Fruit fly (Drosophila melanogaster) whole organism, embryonic: ENCODE measurements around the gene Notum.

Source experiments
- ATbp ChIP-seq: fragments of 200-800 bp; sonication (Bioruptor generic); optimal IDR thresholded peaks from 2 replicates; lab custom pipeline; 2017; ENCODE audit warnings: missing biosample characterization, mild to moderate bottlenecking, missing genetic modification characterization, missing genetic modification reagents
- Atf6 ChIP-seq: fragments of 200-800 bp; sonication (Bioruptor generic); IDR thresholded peaks from 2 replicates; pipeline ENCODE4 v1.3.6; 2022; ENCODE audit warnings: missing biosample characterization, missing genetic modification characterization
- B-H2 ChIP-seq: fragments of 200-800 bp; sonication (Bioruptor generic); optimal IDR thresholded peaks from 2 replicates; lab custom pipeline; 2018; ENCODE audit warnings: missing biosample characterization, mild to moderate bottlenecking, missing genetic modification characterization
- CG11696 ChIP-seq: fragments of 200-800 bp; sonication (Bioruptor generic); IDR thresholded peaks from 2 replicates; pipeline ENCODE4 v1.3.6; 2022; ENCODE audit warnings: missing biosample characterization, missing genetic modification characterization
- CG12155 ChIP-seq: fragments of 200-800 bp; sonication (Bioruptor generic); optimal IDR thresholded peaks from 3 replicates; lab custom pipeline; 2016; ENCODE audit warnings: missing biosample characterization, missing genetic modification characterization
- CG12236 ChIP-seq: fragments of 200-800 bp; sonication (Bioruptor generic); optimal IDR thresholded peaks from 2 replicates; lab custom pipeline; 2016; ENCODE audit warnings: missing biosample characterization, missing genetic modification characterization
- CG13296 ChIP-seq: fragments of 200-800 bp; sonication (Bioruptor generic); optimal IDR thresholded peaks from 3 replicates; lab custom pipeline; 2018; ENCODE audit warnings: missing biosample characterization, mild to moderate bottlenecking, missing genetic modification characterization
- CG14965 ChIP-seq: fragments of 200-800 bp; sonication (Bioruptor generic); optimal IDR thresholded peaks from 2 replicates; lab custom pipeline; 2016; ENCODE audit warnings: missing biosample characterization, missing genetic modification characterization, borderline replicate concordance
- CG1529 ChIP-seq: fragments of 200-800 bp; sonication (Bioruptor generic); optimal IDR thresholded peaks from 3 replicates; lab custom pipeline; 2018; ENCODE audit warnings: missing biosample characterization, missing genetic modification characterization
- CG1602 ChIP-seq: fragments of 200-800 bp; sonication (Bioruptor generic); optimal IDR thresholded peaks from 3 replicates; lab custom pipeline; 2016; ENCODE audit warnings: missing biosample characterization, missing genetic modification characterization
- CG16779 ChIP-seq: fragments of 200-800 bp; sonication (Bioruptor generic); IDR thresholded peaks from 2 replicates; pipeline ENCODE4 v1.3.6; 2022; ENCODE audit warnings: missing biosample characterization, missing genetic modification characterization
- CG16863 ChIP-seq: fragments of 200-800 bp; sonication (Bioruptor generic); optimal IDR thresholded peaks from 3 replicates; lab custom pipeline; 2016; ENCODE audit warnings: missing biosample characterization, missing genetic modification characterization
- CG17328 ChIP-seq: fragments of 200-800 bp; sonication (Bioruptor generic); IDR thresholded peaks from 2 replicates; pipeline ENCODE4 v1.3.6; 2022; ENCODE audit warnings: missing biosample characterization, missing genetic modification characterization
- CG17829 ChIP-seq: fragments of 200-800 bp; optimal IDR thresholded peaks from 2 replicates; lab custom pipeline; 2019; ENCODE audit warnings: missing biosample characterization, mild to moderate bottlenecking, missing genetic modification characterization, moderate library complexity
- CG2889 ChIP-seq: fragments of 200-800 bp; sonication (Bioruptor generic); IDR thresholded peaks from 3 replicates; pipeline ENCODE4 v1.3.6; 2022; ENCODE audit warnings: missing biosample characterization, missing genetic modification characterization
- CG31388 ChIP-seq: fragments of 200-800 bp; sonication (Bioruptor generic); optimal IDR thresholded peaks from 2 replicates; lab custom pipeline; 2016; ENCODE audit warnings: missing biosample characterization, missing genetic modification characterization
- CG34376 ChIP-seq: fragments of 200-800 bp; sonication (Bioruptor generic); optimal IDR thresholded peaks from 2 replicates; lab custom pipeline; 2018; ENCODE audit warnings: missing biosample characterization, mild to moderate bottlenecking, missing genetic modification characterization
- CG3847 ChIP-seq: fragments of 200-800 bp; sonication (Bioruptor generic); IDR thresholded peaks from 2 replicates; pipeline ENCODE4 v1.3.6; 2022; ENCODE audit warnings: missing biosample characterization, missing genetic modification characterization
- CG6683 ChIP-seq: fragments of 200-800 bp; sonication (Bioruptor generic); optimal IDR thresholded peaks from 2 replicates; lab custom pipeline; 2017; ENCODE audit warnings: missing biosample characterization, mild to moderate bottlenecking, missing genetic modification characterization, missing genetic modification reagents
- CG8290 ChIP-seq, 3 experiments: fragments of 200-800 bp; sonication (Bioruptor generic); optimal IDR thresholded peaks; 2 replicates each; lab custom pipeline; 2016 to 2019; ENCODE audit warnings: missing biosample characterization in 3 of 3, missing genetic modification characterization in 3 of 3, mild to moderate bottlenecking in 2 of 3, moderate library complexity in 1 of 3
- CG8478 ChIP-seq: fragments of >200 bp; optimal IDR thresholded peaks from 2 replicates; lab custom pipeline; 2018
- Drgx ChIP-seq: fragments of 200-800 bp; sonication (Bioruptor generic); IDR thresholded peaks from 2 replicates; pipeline ENCODE4 v1.3.6; 2022; ENCODE audit warnings: missing biosample characterization, missing genetic modification characterization
- GATAe ChIP-seq: fragments of 200-800 bp; sonication (Bioruptor generic); conservative IDR thresholded peaks from 2 replicates; pipeline ENCODE4 v1.3.6; 2022; ENCODE audit warnings: missing biosample characterization, missing genetic modification characterization
- Kr ChIP-seq: fragments of 200-800 bp; sonication (Bioruptor generic); optimal IDR thresholded peaks from 2 replicates; lab custom pipeline; 2017; ENCODE audit warnings: missing biosample characterization, mild to moderate bottlenecking, missing genetic modification characterization
- Max ChIP-seq: fragments of 200-800 bp; sonication (Bioruptor generic); optimal IDR thresholded peaks from 2 replicates; lab custom pipeline; 2016; ENCODE audit warnings: missing biosample characterization, mild to moderate bottlenecking, missing genetic modification characterization
- NFAT ChIP-seq: fragments of 200-800 bp; sonication (Bioruptor generic); IDR thresholded peaks from 2 replicates; pipeline ENCODE4 v1.3.6; 2022; ENCODE audit warnings: missing biosample characterization, missing genetic modification characterization
- Oli ChIP-seq: fragments of 200-800 bp; sonication (Bioruptor generic); optimal IDR thresholded peaks from 2 replicates; lab custom pipeline; 2018; ENCODE audit warnings: missing biosample characterization, mild to moderate bottlenecking, missing genetic modification characterization, moderate library complexity
- Poxn ChIP-seq: fragments of 200-800 bp; sonication (Bioruptor generic); IDR thresholded peaks from 2 replicates; pipeline ENCODE4 v1.3.6; 2022; ENCODE audit warnings: missing biosample characterization, missing genetic modification characterization
- Sry-δ ChIP-seq: fragments of 200-800 bp; sonication (Bioruptor generic); optimal IDR thresholded peaks from 2 replicates; lab custom pipeline; 2016; ENCODE audit warnings: missing biosample characterization, missing genetic modification characterization
- Ssrp ChIP-seq: fragments of 200-800 bp; sonication (Bioruptor generic); optimal IDR thresholded peaks from 2 replicates; lab custom pipeline; 2018; ENCODE audit warnings: missing biosample characterization, mild to moderate bottlenecking, missing genetic modification characterization, moderate library complexity
- Stat92E ChIP-seq, 3 experiments: fragments of >200 bp in 2 of 3; fragments of 200-800 bp in 1 of 3; sonication (Bioruptor generic) in 1 of 3; optimal IDR thresholded peaks; 2 replicates each; lab custom pipeline; 2017 to 2019; ENCODE audit warnings: missing biosample characterization in 3 of 3, missing genetic modification characterization in 3 of 3, mild to moderate bottlenecking in 1 of 3, moderate library complexity in 1 of 3
- Xrp1 ChIP-seq: fragments of 200-800 bp; sonication (Bioruptor generic); IDR thresholded peaks from 2 replicates; pipeline ENCODE4 v1.3.6; 2022; ENCODE audit warnings: missing biosample characterization, missing genetic modification characterization
- aop ChIP-seq: fragments of 200-800 bp; sonication (Bioruptor generic); IDR thresholded peaks from 2 replicates; pipeline ENCODE4 v1.3.6; 2022; ENCODE audit warnings: missing biosample characterization, missing genetic modification characterization
- ara ChIP-seq: fragments of 200-800 bp; sonication (Bioruptor generic); IDR thresholded peaks from 2 replicates; pipeline ENCODE4 v1.3.6; 2022; ENCODE audit warnings: missing biosample characterization, missing genetic modification characterization
- bab2 ChIP-seq: fragments of 200-800 bp; sonication (Bioruptor generic); optimal IDR thresholded peaks from 2 replicates; lab custom pipeline; 2016; ENCODE audit warnings: missing biosample characterization, missing genetic modification characterization
- cas ChIP-seq: fragments of 200-800 bp; sonication (Bioruptor generic); IDR thresholded peaks from 2 replicates; pipeline ENCODE4 v1.3.6; 2022; ENCODE audit warnings: missing biosample characterization, missing genetic modification characterization
- cato ChIP-seq: fragments of 200-800 bp; sonication (Bioruptor generic); optimal IDR thresholded peaks from 2 replicates; lab custom pipeline; 2016; ENCODE audit warnings: missing biosample characterization, missing genetic modification characterization, borderline replicate concordance
- inv ChIP-seq: fragments of 200-800 bp; sonication (Bioruptor generic); IDR thresholded peaks from 2 replicates; pipeline ENCODE4 v1.3.6; 2022; ENCODE audit warnings: missing biosample characterization, missing genetic modification characterization; ENCODE audit not compliant: partially characterized antibody
- jumu ChIP-seq: fragments of 200-800 bp; sonication (Bioruptor generic); optimal IDR thresholded peaks from 3 replicates; lab custom pipeline; 2016; ENCODE audit warnings: missing biosample characterization, missing genetic modification characterization
- mam ChIP-seq: fragments of 200-800 bp; sonication (Bioruptor generic); optimal IDR thresholded peaks from 3 replicates; lab custom pipeline; 2016; ENCODE audit warnings: missing biosample characterization, missing genetic modification characterization
- nerfin-1 ChIP-seq: fragments of 200-800 bp; sonication (Bioruptor generic); optimal IDR thresholded peaks from 3 replicates; lab custom pipeline; 2019; ENCODE audit warnings: missing biosample characterization, mild to moderate bottlenecking, missing genetic modification characterization, moderate library complexity
- peb ChIP-seq: fragments of 200-800 bp; sonication (Bioruptor generic); IDR thresholded peaks from 2 replicates; pipeline ENCODE4 v1.3.6; 2022; ENCODE audit warnings: missing biosample characterization, missing genetic modification characterization
- phol ChIP-seq: fragments of 200-800 bp; sonication (Bioruptor generic); optimal IDR thresholded peaks from 3 replicates; lab custom pipeline; 2018; ENCODE audit warnings: missing biosample characterization, mild to moderate bottlenecking, missing genetic modification characterization, moderate library complexity
- ranshi ChIP-seq: fragments of 200-800 bp; sonication (Bioruptor generic); IDR thresholded peaks from 2 replicates; pipeline ENCODE4 v1.3.6; 2022; ENCODE audit warnings: missing biosample characterization, missing genetic modification characterization
- seq ChIP-seq: fragments of 200-800 bp; sonication (Bioruptor generic); IDR thresholded peaks from 2 replicates; pipeline ENCODE4 v1.3.6; 2022; ENCODE audit warnings: missing biosample characterization, missing genetic modification characterization
- shn ChIP-seq: fragments of 200-800 bp; sonication (Bioruptor generic); optimal IDR thresholded peaks from 3 replicates; lab custom pipeline; 2016; ENCODE audit warnings: missing biosample characterization, missing genetic modification characterization
- slp2 ChIP-seq: fragments of 200-800 bp; sonication (Bioruptor generic); optimal IDR thresholded peaks from 2 replicates; lab custom pipeline; 2016; ENCODE audit warnings: missing biosample characterization, missing genetic modification characterization
- so ChIP-seq: fragments of 200-800 bp; sonication (Bioruptor generic); IDR thresholded peaks from 3 replicates; pipeline ENCODE4 v1.3.6; 2022; ENCODE audit warnings: missing biosample characterization, missing genetic modification characterization
- twi ChIP-seq: fragments of 200-800 bp; optimal IDR thresholded peaks from 2 replicates; lab custom pipeline; 2019; ENCODE audit warnings: missing biosample characterization, mild to moderate bottlenecking, missing genetic modification characterization, moderate library complexity
- zen2 ChIP-seq: fragments of 200-800 bp; sonication (Bioruptor generic); IDR thresholded peaks from 3 replicates; pipeline ENCODE4 v1.3.6; 2022; ENCODE audit warnings: missing biosample characterization, missing genetic modification characterization; ENCODE audit not compliant: partially characterized antibody

The Notum gene

dm6 chr3L:16004401-16005237, 18.7 kb upstream of the Notum start, which contains the start of the genes hzg and mRpS31 (continued):
- TF ChIP-seq Poxn (GFP tag; lab: Robert Waterston, UW) (no peak), seq (no peak), Sry-δ (peak; percentile 42), CG34376 (GFP tag; lab: Kevin White, UChicago) (peak; percentile 36), peb (GFP tag; lab: Robert Waterston, UW) (peak; percentile 32; the same call in 1 of the 2 replicates), Xrp1 (GFP tag; lab: Robert Waterston, UW) (peak; percentile 52; the same call in 1 of the 2 replicates), B-H2 (no peak), bab2 (GFP tag; lab: Kevin White, UChicago) (no peak), CG17328 (no peak), NFAT (no peak), shn (GFP tag; lab: Kevin White, UChicago) (peak; percentile 46), slp2 (GFP tag; lab: Kevin White, UChicago) (peak; percentile 5), CG12236 (GFP tag; lab: Kevin White, UChicago) (no peak), jumu (GFP tag; lab: Kevin White, UChicago) (peak; percentile 41), CG8290 (GFP tag; optimal IDR thresholded peaks at IDR 0.05; lab: Kevin White, UChicago) (peak; percentile 36), CG8290 (tag; optimal IDR thresholded peaks at IDR 0.05; lab: Kevin White, UChicago) (peak in 1 of 2 experiments; percentile 5), CG31388 (no peak), CG1529 (no peak), GATAe (GFP tag; lab: Robert Waterston, UW) (no peak), CG2889 (GFP tag; lab: Robert Waterston, UW) (no peak), Max (GFP tag; lab: Kevin White, UChicago) (peak; percentile 54), CG11696 (GFP tag; lab: Robert Waterston, UW) (no peak), CG14965 (GFP tag; lab: Kevin White, UChicago) (no peak), Stat92E (GFP tag; optimal IDR thresholded peaks at IDR 0.05; lab: Kevin White, UChicago) (no peak), zen2 (no peak), CG6683 (no peak), CG16779 (GFP tag; lab: Robert Waterston, UW) (no peak), ara (no peak), CG17829 (tag; lab: Kevin White, UChicago) (peak; percentile 82), CG13296 (GFP tag; lab: Kevin White, UChicago) (no peak), CG12155 (GFP tag; lab: Kevin White, UChicago) (peak; percentile 45), CG16863 (peak; percentile 60), Atf6 (GFP tag; lab: Robert Waterston, UW) (peak; percentile 48; the same call in 1 of the 2 replicates), CG3847 (GFP tag; lab: Robert Waterston, UW) (peak; percentile 61), phol (tag; lab: Kevin White, UChicago) (peak; percentile 73), Kr (GFP tag; lab: Kevin White, UChicago) (no peak), nerfin-1 (peak; percentile 27), twi (tag; lab: Kevin White, UChicago) (peak; percentile 28), so (GFP tag; lab: Robert Waterston, UW) (no peak), Drgx (peak; percentile 73), cas (no peak), cato (GFP tag; lab: Kevin White, UChicago) (no peak), CG1602 (GFP tag; lab: Kevin White, UChicago) (peak; percentile 54), CG8478 (lab: Kevin White, UChicago) (no peak), Ssrp (tag; lab: Kevin White, UChicago) (peak; percentile 55), ranshi (GFP tag; lab: Robert Waterston, UW) (peak; percentile 65; the same call in 1 of the 2 replicates), Oli (tag; lab: Kevin White, UChicago) (peak; percentile 1), mam (GFP tag; lab: Kevin White, UChicago) (peak; percentile 69), ATbp (GFP tag; lab: Kevin White, UChicago) (no peak), aop (GFP tag; lab: Robert Waterston, UW) (no peak), inv (GFP tag; lab: Robert Waterston, UW) (no peak)
